Worm (Caenorhabditis elegans) whole organism, L1 larva: ENCODE results near the gene ddn-3.

Experiments
- C16A3.4 ChIP-seq: fragments of 150-350 bp; optimal IDR thresholded peaks from 2 replicates; lab custom pipeline; 2014; ENCODE audit warnings: missing biosample characterization, missing genetic modification characterization
- C34B4.2 ChIP-seq: sonication (generic microtip); optimal IDR thresholded peaks from 2 replicates; lab custom pipeline; 2017; ENCODE audit warnings: mild to moderate bottlenecking, missing genetic modification characterization, missing compliant biosample characterization
- F16B12.6 ChIP-seq: fragments of 150-350 bp; optimal IDR thresholded peaks from 2 replicates; lab custom pipeline; 2014; ENCODE audit warnings: missing biosample characterization, missing genetic modification characterization
- Y116A8C.19 ChIP-seq: sonication (generic microtip); optimal IDR thresholded peaks from 2 replicates; lab custom pipeline; 2016; ENCODE audit warnings: missing compliant biosample characterization, missing genetic modification characterization, borderline replicate concordance
- aha-1 ChIP-seq: fragments of 150-350 bp; optimal IDR thresholded peaks from 2 replicates; lab custom pipeline; 2014; ENCODE audit warnings: missing biosample characterization, missing genetic modification characterization
- alr-1 ChIP-seq: fragments of 200-800 bp; sonication (Bioruptor generic); optimal IDR thresholded peaks from 2 replicates; lab custom pipeline; 2018; ENCODE audit warnings: borderline replicate concordance, mild to moderate bottlenecking, missing genetic modification characterization, missing compliant biosample characterization
- ama-1 ChIP-seq: fragments of 150-350 bp; optimal IDR thresholded peaks from 2 replicates; lab custom pipeline; 2014
- blmp-1 ChIP-seq: fragments of 150-350 bp; optimal IDR thresholded peaks from 2 replicates; lab custom pipeline; 2014; ENCODE audit warnings: missing biosample characterization, missing genetic modification characterization
- ceh-63 ChIP-seq: fragments of 200-800 bp; sonication (Bioruptor generic); optimal IDR thresholded peaks from 2 replicates; lab custom pipeline; 2018; ENCODE audit warnings: mild to moderate bottlenecking, missing genetic modification characterization, missing compliant biosample characterization
- ceh-8 ChIP-seq: fragments of 200-800 bp; sonication (Bioruptor generic); optimal IDR thresholded peaks from 2 replicates; lab custom pipeline; 2018; ENCODE audit warnings: mild to moderate bottlenecking, missing genetic modification characterization, moderate library complexity, missing compliant biosample characterization
- ceh-82 ChIP-seq, 3 experiments: fragments of 150-350 bp in 1 of 3; sonication (generic microtip) in 2 of 3; optimal IDR thresholded peaks; 2 replicates each; lab custom pipeline; 2014 to 2017; ENCODE audit warnings: missing biosample characterization in 3 of 3, missing genetic modification characterization in 3 of 3
- ceh-88 ChIP-seq: fragments of 200-800 bp; sonication (Bioruptor generic); IDR thresholded peaks from 2 replicates; pipeline ENCODE4 v1.3.6; 2022; ENCODE audit warnings: missing genetic modification characterization, missing compliant biosample characterization
- ces-1 ChIP-seq: fragments of 150-350 bp; optimal IDR thresholded peaks from 2 replicates; lab custom pipeline; 2014; ENCODE audit warnings: missing biosample characterization, missing genetic modification reagents, missing genetic modification characterization
- efl-3 ChIP-seq: fragments of 200-800 bp; sonication (Bioruptor generic); optimal IDR thresholded peaks from 2 replicates; lab custom pipeline; 2018; ENCODE audit warnings: mild to moderate bottlenecking, missing genetic modification characterization, missing compliant biosample characterization
- egl-13 ChIP-seq: sonication (generic microtip); optimal IDR thresholded peaks from 2 replicates; lab custom pipeline; 2016; ENCODE audit warnings: missing genotype, missing genetic modification reagents, missing genetic modification characterization, missing compliant biosample characterization
- elt-3 ChIP-seq, 6 experiments: fragments of 150-350 bp in 1 of 6; sonication (generic microtip); optimal IDR thresholded peaks; 2 replicates each; lab custom pipeline; 2017 to 2018; ENCODE audit warnings: missing biosample characterization in 6 of 6, missing genetic modification characterization in 6 of 6, inconsistent platforms in 1 of 6
- ets-5 ChIP-seq: fragments of 200-800 bp; sonication (Bioruptor generic); IDR thresholded peaks from 2 replicates; pipeline ENCODE4 v1.3.6; 2022; ENCODE audit warnings: missing genetic modification characterization, missing compliant biosample characterization
- hlh-4 ChIP-seq: sonication (generic microtip); optimal IDR thresholded peaks from 2 replicates; lab custom pipeline; 2016; ENCODE audit warnings: mild to moderate bottlenecking, missing genetic modification characterization, missing compliant biosample characterization
- hpl-2 ChIP-seq: fragments of 150-350 bp; optimal IDR thresholded peaks from 2 replicates; lab custom pipeline; 2014; ENCODE audit warnings: missing biosample characterization, missing genetic modification reagents, missing genetic modification characterization
- irx-1 ChIP-seq: sonication (generic microtip); optimal IDR thresholded peaks from 2 replicates; lab custom pipeline; 2016; ENCODE audit warnings: missing genetic modification characterization, missing compliant biosample characterization
- isw-1 ChIP-seq: fragments of 200-800 bp; sonication (Bioruptor generic); IDR thresholded peaks from 2 replicates; pipeline ENCODE4 v1.3.6; 2022; ENCODE audit warnings: missing genetic modification characterization, missing compliant biosample characterization
- jun-1 ChIP-seq: fragments of 150-350 bp; optimal IDR thresholded peaks from 2 replicates; lab custom pipeline; 2014; ENCODE audit warnings: missing biosample characterization, missing genetic modification reagents, missing genetic modification characterization
- lin-14 ChIP-seq: fragments of 200-800 bp; sonication (Bioruptor generic); optimal IDR thresholded peaks from 2 replicates; lab custom pipeline; 2018; ENCODE audit warnings: mild to moderate bottlenecking, missing genetic modification characterization, moderate library complexity, missing compliant biosample characterization
- lin-15B ChIP-seq: fragments of 150-350 bp; sonication (generic microtip); optimal IDR thresholded peaks from 3 replicates; lab custom pipeline; 2014; ENCODE audit warnings: missing biosample characterization, missing genetic modification characterization
- lin-35 ChIP-seq, 2 experiments: fragments of 150-350 bp; optimal IDR thresholded peaks; 2 replicates each; lab custom pipeline; 2014; ENCODE audit warnings: missing biosample characterization in 2 of 2, missing genetic modification characterization in 2 of 2, missing genetic modification reagents in 2 of 2
- lir-3 ChIP-seq: sonication (generic microtip); optimal IDR thresholded peaks from 2 replicates; lab custom pipeline; 2016; ENCODE audit warnings: mild to moderate bottlenecking, missing genetic modification characterization, moderate library complexity, missing compliant biosample characterization; ENCODE audit not compliant: poor library complexity
- lsy-2 ChIP-seq, 2 experiments: fragments of 150-350 bp; optimal IDR thresholded peaks; 2 replicates each; lab custom pipeline; 2014; ENCODE audit warnings: missing biosample characterization in 2 of 2, missing genetic modification characterization in 2 of 2
- mab-9 ChIP-seq: fragments of 200-800 bp; sonication (Bioruptor generic); IDR thresholded peaks from 2 replicates; pipeline ENCODE4 v1.3.6; 2022; ENCODE audit warnings: missing genetic modification reagents, missing genetic modification characterization, missing compliant biosample characterization
- mdl-1 ChIP-seq, 2 experiments: fragments of 150-350 bp; optimal IDR thresholded peaks; 2 replicates each; lab custom pipeline; 2014 to 2017; ENCODE audit warnings: missing biosample characterization in 2 of 2, missing genetic modification characterization in 2 of 2, inconsistent platforms in 1 of 2
- nhr-11 ChIP-seq: fragments of 150-350 bp; optimal IDR thresholded peaks from 2 replicates; lab custom pipeline; 2014; ENCODE audit warnings: missing biosample characterization, missing genetic modification characterization
- nhr-20 ChIP-seq: sonication (generic microtip); optimal IDR thresholded peaks from 2 replicates; lab custom pipeline; 2016; ENCODE audit warnings: mild to moderate bottlenecking, missing genetic modification characterization, missing compliant biosample characterization
- nhr-237 ChIP-seq: fragments of 150-350 bp; optimal IDR thresholded peaks from 2 replicates; lab custom pipeline; 2014; ENCODE audit warnings: missing biosample characterization, missing genetic modification characterization
- nhr-28 ChIP-seq: fragments of 150-350 bp; optimal IDR thresholded peaks from 2 replicates; lab custom pipeline; 2014; ENCODE audit warnings: missing biosample characterization, missing genetic modification characterization
- nhr-47 ChIP-seq: sonication (generic microtip); optimal IDR thresholded peaks from 2 replicates; lab custom pipeline; 2016; ENCODE audit warnings: mild to moderate bottlenecking, missing genetic modification characterization, moderate library complexity, missing compliant biosample characterization
- nhr-71 ChIP-seq: sonication (generic microtip); optimal IDR thresholded peaks from 2 replicates; lab custom pipeline; 2016; ENCODE audit warnings: mild to moderate bottlenecking, missing genetic modification characterization, moderate library complexity, missing compliant biosample characterization
- nhr-84 ChIP-seq: sonication (generic microtip); optimal IDR thresholded peaks from 2 replicates; lab custom pipeline; 2017; ENCODE audit warnings: missing biosample characterization, missing genetic modification characterization
- nhr-85 ChIP-seq: sonication (generic microtip); peaks from one replicate; lab custom pipeline; 2016; ENCODE audit warnings: missing genetic modification characterization, inconsistent platforms, missing compliant biosample characterization
- nhr-90 ChIP-seq: sonication (generic microtip); optimal IDR thresholded peaks from 2 replicates; lab custom pipeline; 2016; ENCODE audit warnings: mild to moderate bottlenecking, missing genetic modification characterization, missing compliant biosample characterization; ENCODE audit not compliant: poor library complexity
- pag-3 ChIP-seq: sonication (generic microtip); optimal IDR thresholded peaks from 2 replicates; lab custom pipeline; 2017; ENCODE audit warnings: missing genetic modification characterization, mild to moderate bottlenecking, missing compliant biosample characterization, antibody characterized with exemption, borderline replicate concordance; ENCODE audit not compliant: insufficient read depth
- pax-3 ChIP-seq: fragments of 200-800 bp; sonication (Bioruptor generic); optimal IDR thresholded peaks from 2 replicates; lab custom pipeline; 2018; ENCODE audit warnings: mild to moderate bottlenecking, missing genetic modification characterization, moderate library complexity, missing compliant biosample characterization
- rnt-1 ChIP-seq: sonication (generic microtip); optimal IDR thresholded peaks from 2 replicates; lab custom pipeline; 2016; ENCODE audit warnings: mild to moderate bottlenecking, missing genetic modification characterization, moderate library complexity, missing compliant biosample characterization
- skn-1 ChIP-seq: fragments of 150-350 bp; optimal IDR thresholded peaks from 2 replicates; lab custom pipeline; 2014; ENCODE audit warnings: missing biosample characterization, missing genetic modification characterization
- sup-37 ChIP-seq: fragments of 200-800 bp; sonication (Bioruptor generic); optimal IDR thresholded peaks from 2 replicates; lab custom pipeline; 2018; ENCODE audit warnings: mild to moderate bottlenecking, missing genetic modification characterization, missing compliant biosample characterization
- tbx-2 ChIP-seq: sonication (generic microtip); optimal IDR thresholded peaks from 2 replicates; lab custom pipeline; 2016; ENCODE audit warnings: missing genetic modification characterization, missing compliant biosample characterization
- unc-130 ChIP-seq: fragments of 150-350 bp; optimal IDR thresholded peaks from 2 replicates; lab custom pipeline; 2017; ENCODE audit warnings: missing biosample characterization, missing genetic modification characterization, inconsistent platforms
- unc-30 ChIP-seq: sonication (generic microtip); optimal IDR thresholded peaks from 2 replicates; lab custom pipeline; 2017; ENCODE audit warnings: missing biosample characterization, missing genetic modification characterization
- unc-98 ChIP-seq: fragments of 200-800 bp; sonication (Bioruptor generic); IDR thresholded peaks from 2 replicates; pipeline ENCODE4 v1.3.6; 2022; ENCODE audit warnings: missing genetic modification characterization, missing compliant biosample characterization
- vab-15 ChIP-seq: sonication (generic microtip); optimal IDR thresholded peaks from 2 replicates; lab custom pipeline; 2017; ENCODE audit warnings: missing genotype, mild to moderate bottlenecking, missing genetic modification characterization, missing compliant biosample characterization
- zag-1 ChIP-seq: fragments of 150-350 bp; optimal IDR thresholded peaks from 2 replicates; lab custom pipeline; 2014; ENCODE audit warnings: missing biosample characterization, missing genetic modification characterization
- zip-4 ChIP-seq: fragments of 200-800 bp; sonication (Bioruptor generic); optimal IDR thresholded peaks from 2 replicates; lab custom pipeline; 2018; ENCODE audit warnings: mild to moderate bottlenecking, missing genetic modification characterization, moderate library complexity, missing compliant biosample characterization
- ztf-11 ChIP-seq, 2 experiments: sonication (generic microtip); optimal IDR thresholded peaks; 2 replicates each; lab custom pipeline; 2016 to 2017; ENCODE audit warnings: missing genetic modification characterization in 2 of 2, missing biosample characterization in 1 of 2, missing compliant biosample characterization in 1 of 2

Gene ddn-3

DNA sequence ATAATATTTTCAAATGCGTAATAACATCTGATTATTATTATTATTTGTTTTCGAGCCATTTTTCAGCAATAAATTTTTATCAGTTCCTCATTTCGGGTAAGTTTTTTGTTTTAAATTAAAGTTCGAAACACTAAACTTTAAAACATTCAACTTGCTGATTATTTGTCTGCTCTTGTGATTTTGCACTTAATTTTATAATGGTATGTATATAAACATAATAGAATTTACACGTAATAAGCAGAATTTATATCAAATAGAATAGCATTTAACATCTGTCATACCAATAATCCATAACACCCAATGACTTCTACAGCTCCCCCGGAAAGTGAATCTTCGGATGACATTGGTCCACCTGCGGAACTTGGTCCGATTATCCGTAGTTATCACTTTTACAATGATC lies 22.1 kb upstream of the ddn-3 start, which contains the start of gene srm-4 (continued):
- no peak for TF ChIP-seq zag-1

DNA sequence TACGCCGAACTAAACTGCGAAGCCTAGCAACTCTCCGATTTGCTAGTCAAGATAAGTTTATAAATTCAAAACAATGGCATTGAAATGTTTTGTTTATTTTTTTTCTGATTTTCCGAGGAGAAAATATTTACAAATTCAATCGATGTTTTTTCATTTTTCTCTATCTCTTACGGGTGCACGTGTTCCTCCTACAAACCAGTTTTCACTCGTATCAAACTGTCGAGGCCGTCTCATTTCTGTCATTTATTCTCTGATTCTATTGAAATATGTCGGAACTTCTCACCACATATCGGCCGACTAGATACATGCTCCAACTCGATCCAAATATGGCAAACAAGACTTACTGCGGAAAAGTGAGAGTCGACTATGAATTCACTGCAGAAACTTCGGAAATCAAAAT lies 20.5 kb upstream of the ddn-3 start, which contains the start of gene F47B8.8:
TSS of gene F47B8.8 (plus strand) at position 257 of the 400 bp plus-strand sequence.
- TF ChIP-seq hlh-4 (tag; lab: Kevin White, UChicago) = no peak
- no peak for TF ChIP-seq ceh-63
- TF ChIP-seq nhr-28 (tag; lab: Kevin White, UChicago) = no peak
- no peak for TF ChIP-seq mab-9 (GFP tag; lab: Robert Waterston, UW)
- TF ChIP-seq Y116A8C.19 = no peak
- TF ChIP-seq lsy-2 (tag; optimal IDR thresholded peaks at IDR 0.05; lab: Kevin White, UChicago) = no peak
- TF ChIP-seq sup-37 = no peak
- no peak for TF ChIP-seq nhr-90 (tag; lab: Kevin White, UChicago)
- no peak for TF ChIP-seq nhr-11
- TF ChIP-seq vab-15 (tag; lab: Kevin White, UChicago) = no peak
- peak in 1 of 6 experiments; percentile 58 for TF ChIP-seq elt-3 (tag; optimal IDR thresholded peaks at IDR 0.05; lab: Kevin White, UChicago)
- TF ChIP-seq ceh-88 = no peak
- no peak for TF ChIP-seq zip-4 (GFP tag; lab: Kevin White, UChicago)
- TF ChIP-seq egl-13 (tag; lab: Kevin White, UChicago) = no peak
- no peak for TF ChIP-seq pax-3 (tag; lab: Kevin White, UChicago)
- no peak for TF ChIP-seq nhr-84 (tag; lab: Kevin White, UChicago)
- peak; percentile 55 for TF ChIP-seq lin-14 (GFP tag; lab: Kevin White, UChicago)
- TF ChIP-seq nhr-47 (tag; lab: Kevin White, UChicago) = no peak
- TF ChIP-seq skn-1 (tag; lab: Kevin White, UChicago) = no peak
- no peak for TF ChIP-seq unc-98 (GFP tag; lab: Robert Waterston, UW)
- no peak for TF ChIP-seq alr-1
- TF ChIP-seq isw-1 (GFP tag; lab: Robert Waterston, UW) = no peak
- no peak for TF ChIP-seq ceh-8 (GFP tag; lab: Kevin White, UChicago)
- peak; percentile 75 for TF ChIP-seq nhr-85 (tag; lab: Kevin White, UChicago)
- no peak for TF ChIP-seq C16A3.4 (tag; lab: Kevin White, UChicago)
- no peak for TF ChIP-seq aha-1 (tag; lab: Kevin White, UChicago)
- TF ChIP-seq hpl-2 (GFP tag; lab: Kevin White, UChicago) = no peak
- no peak for TF ChIP-seq nhr-20
- TF ChIP-seq jun-1 (tag; lab: Kevin White, UChicago) = no peak
- no peak for TF ChIP-seq lin-35 (GFP tag; optimal IDR thresholded peaks at IDR 0.05; lab: Kevin White, UChicago)
- no peak for TF ChIP-seq unc-30
- no peak for TF ChIP-seq ztf-11 (tag; optimal IDR thresholded peaks at IDR 0.05; lab: Kevin White, UChicago)
- TF ChIP-seq zag-1 = no peak
- TF ChIP-seq ets-5 (GFP tag; lab: Robert Waterston, UW) = no peak
- TF ChIP-seq rnt-1 (tag; lab: Kevin White, UChicago) = no peak
- no peak for TF ChIP-seq tbx-2 (tag; lab: Kevin White, UChicago)
- TF ChIP-seq lir-3 = no peak
- TF ChIP-seq irx-1 (tag; lab: Kevin White, UChicago) = no peak
- no peak for TF ChIP-seq ces-1 (GFP tag; lab: Kevin White, UChicago)
- TF ChIP-seq nhr-237 (tag; lab: Kevin White, UChicago) = no peak
- no peak for TF ChIP-seq C34B4.2 (tag; lab: Kevin White, UChicago)
- no peak for TF ChIP-seq ama-1 (lab: Kevin White, UChicago)
- no peak for TF ChIP-seq lin-15B (tag; lab: Kevin White, UChicago)
- peak in 1 of 2 experiments; percentile 20 for TF ChIP-seq mdl-1 (tag; optimal IDR thresholded peaks at IDR 0.05; lab: Kevin White, UChicago)
- no peak for TF ChIP-seq F16B12.6 (tag; lab: Kevin White, UChicago)
- TF ChIP-seq blmp-1 (tag; lab: Kevin White, UChicago) = peak; percentile 73
- TF ChIP-seq unc-130 (tag; lab: Kevin White, UChicago) = no peak
- no peak for TF ChIP-seq ceh-82 (tag; optimal IDR thresholded peaks at IDR 0.05; lab: Kevin White, UChicago)
- peak; percentile 5 for TF ChIP-seq nhr-71 (tag; lab: Kevin White, UChicago)
- no peak for TF ChIP-seq pag-3 (tag; lab: Kevin White, UChicago)
- TF ChIP-seq efl-3 (GFP tag; lab: Kevin White, UChicago) = no peak
